Worm (Caenorhabditis elegans): ENCODE results near the gene srbc-51.
"Not testable (repeated sequence)": the region's sequence is repeated elsewhere in the genome, so short reads cannot be mapped to it uniquely, and the experiment has no call there.

Gene srbc-51

DNA sequence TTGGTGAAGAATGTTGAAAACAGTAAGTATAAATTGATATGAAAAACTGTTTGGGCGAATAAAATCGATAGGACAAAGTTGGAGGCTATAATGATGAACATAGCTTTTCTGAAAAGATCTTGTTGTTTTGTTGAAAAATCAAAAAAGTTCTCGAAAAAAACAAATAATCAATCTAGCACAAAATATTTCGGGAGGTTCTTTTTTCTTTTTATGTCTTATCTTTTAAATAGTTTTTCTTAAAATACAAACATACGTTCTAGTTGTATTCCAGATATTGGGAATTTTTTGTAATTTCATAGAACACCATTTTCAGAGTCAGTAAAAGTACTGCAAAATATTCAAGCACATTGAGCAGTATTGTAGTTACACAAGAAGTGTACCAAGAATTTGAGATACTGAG lies 3.7 kb downstream of the srbc-51 start, which contains the start of gene srbc-55:
Gene srbc-55, minus strand, starts transcription at position 101 of the 400 bp plus-strand sequence.
- no peak for TF ChIP-seq saeg-2 (GFP tag; IDR thresholded peaks at IDR 0.05)

DNA sequence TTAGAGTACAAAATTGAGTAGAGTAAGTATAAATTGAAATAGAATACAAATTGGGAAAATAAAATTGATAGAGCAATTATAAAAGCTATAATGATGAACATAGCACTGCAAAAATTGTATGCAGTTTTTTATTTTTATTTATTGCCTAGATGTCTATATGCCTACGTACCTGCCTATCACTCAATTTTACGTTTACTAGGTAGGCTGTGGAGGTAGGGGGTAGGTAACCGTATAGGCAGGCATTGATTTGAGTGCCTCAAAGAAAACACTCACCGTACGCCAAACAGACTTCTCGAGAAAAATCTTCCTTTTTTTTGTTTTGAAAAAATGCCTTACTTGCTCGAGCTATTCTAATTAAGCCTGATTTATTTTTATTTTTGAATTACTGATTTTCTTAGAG lies 5.4 kb downstream of the srbc-51 start, which contains the start of gene srbc-56:
Gene srbc-56, minus strand, starts transcription at position 101 of the 400 bp plus-strand sequence.
- TF ChIP-seq egl-43 (GFP tag; IDR thresholded peaks at IDR 0.05) = no peak
- no peak for TF ChIP-seq mep-1 (tag; optimal IDR thresholded peaks at IDR 0.05)
- TF ChIP-seq nhr-76 (tag; optimal IDR thresholded peaks at IDR 0.05) = no peak
- no peak for TF ChIP-seq set-16 (GFP tag; IDR thresholded peaks at IDR 0.05)
- no peak for TF ChIP-seq ceh-82 (tag; optimal IDR thresholded peaks at IDR 0.05)
- TF ChIP-seq daf-19 (GFP tag; conservative IDR thresholded peaks at IDR 0.05) = no peak
- TF ChIP-seq mxl-2 (GFP tag; conservative IDR thresholded peaks at IDR 0.05) = no peak
- no peak for TF ChIP-seq zfp-2 (tag; optimal IDR thresholded peaks at IDR 0.05)
- TF ChIP-seq nhr-77 (tag; optimal IDR thresholded peaks at IDR 0.05) = no peak
- TF ChIP-seq Y105C5A.15 (GFP tag; IDR thresholded peaks at IDR 0.05) = no peak
- TF ChIP-seq arid-1 (GFP tag; conservative IDR thresholded peaks at IDR 0.05) = no peak
- TF ChIP-seq lir-3 (tag; optimal IDR thresholded peaks at IDR 0.05) = no peak

DNA sequence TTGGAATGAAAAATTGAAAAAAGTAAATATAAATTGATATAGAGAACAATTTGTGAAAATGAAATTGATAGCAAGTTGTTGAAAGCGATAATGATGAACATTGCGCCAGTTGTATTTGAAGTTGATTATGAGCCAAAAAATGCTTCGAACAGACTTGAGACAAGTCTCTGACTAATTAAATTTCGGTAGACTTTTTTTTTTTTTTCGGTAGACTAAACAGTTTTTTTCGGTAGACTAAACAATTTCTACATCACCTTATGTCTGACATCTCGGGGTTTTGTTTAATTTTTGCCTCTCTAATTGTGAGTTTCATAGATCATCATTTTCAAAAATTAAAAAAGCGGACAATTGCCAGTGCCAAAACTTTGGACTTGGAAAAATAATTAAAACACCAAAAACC lies 7.4 kb downstream of the srbc-51 start, which contains the start of gene srbc-54:
Gene srbc-54, minus strand, starts transcription at position 101 of the 400 bp plus-strand sequence.
- no peak for TF ChIP-seq F49E8.2 (tag; optimal IDR thresholded peaks at IDR 0.05; ENCODE audit: borderline replicate concordance)
- TF ChIP-seq snpc-1.2 (GFP tag; IDR thresholded peaks at IDR 0.05) = no peak
- TF ChIP-seq nhr-41 (GFP tag; IDR thresholded peaks at IDR 0.05) = no peak
- no peak for TF ChIP-seq lin-39 (tag; optimal IDR thresholded peaks at IDR 0.05)
- TF ChIP-seq nhr-77 (tag; optimal IDR thresholded peaks at IDR 0.05) = no peak
- TF ChIP-seq Y105C5A.15 (GFP tag; IDR thresholded peaks at IDR 0.05) = no peak
- no peak for TF ChIP-seq daf-8 (GFP tag; IDR thresholded peaks at IDR 0.05)
- TF ChIP-seq Y5F2A.4 (GFP tag; optimal IDR thresholded peaks at IDR 0.05) = no peak
- TF ChIP-seq daf-19 (GFP tag; conservative IDR thresholded peaks at IDR 0.05) = no peak

ce11 chrV:15841095-15841494 lies 14.9 kb downstream of the srbc-51 start, which contains the start of gene srh-149:
Gene srh-149, minus strand, starts transcription at chrV:15841195.
- TF ChIP-seq aha-1 (tag) (peak; percentile 51), ceh-82 (tag; optimal IDR thresholded peaks at IDR 0.05) (no peak), snpc-4 (tag; optimal IDR thresholded peaks at IDR 0.05) (no peak), ztf-11 (tag; optimal IDR thresholded peaks at IDR 0.05) (no peak), lin-38 (GFP tag; IDR thresholded peaks at IDR 0.05) (no peak), hif-1 (tag; optimal IDR thresholded peaks at IDR 0.05) (no peak)

ce11 chrV:15850276-15850811 lies 24.1 kb downstream of the srbc-51 start, which contains the start of gene srh-147:
Gene srh-147, minus strand, starts transcription at chrV:15850326.
- peak in 1 of 2 experiments; percentile 48 for TF ChIP-seq unc-62 (GFP tag; optimal IDR thresholded peaks at IDR 0.05 in 1 of 2)
- not testable (repeated sequence) for TF ChIP-seq unc-62 (tag; optimal IDR thresholded peaks at IDR 0.05)

DNA sequence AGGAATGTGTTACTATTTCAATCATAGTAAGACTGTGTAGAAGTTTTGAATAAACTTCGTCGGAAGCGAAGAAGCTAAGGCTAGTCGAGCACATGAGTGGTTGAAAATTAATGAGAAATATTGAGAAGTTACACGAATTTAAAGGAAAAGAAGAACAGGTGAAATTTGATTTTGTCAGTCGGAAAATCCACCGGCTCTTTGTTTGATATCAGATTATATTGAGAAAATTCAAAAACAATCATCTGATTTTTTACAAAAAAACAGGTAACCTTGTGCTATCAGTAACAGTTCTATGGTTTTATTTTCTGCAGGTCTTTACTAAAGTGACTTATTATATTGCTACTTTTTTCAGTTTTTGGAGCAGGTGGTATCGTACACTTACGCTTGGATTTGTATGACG lies 32.1 kb downstream of the srbc-51 start, which contains the start of gene srh-148:
Gene srh-148, minus strand, starts transcription at position 101 of the 400 bp plus-strand sequence.
- TF ChIP-seq unc-62 (GFP tag; optimal IDR thresholded peaks at IDR 0.05 in 1 of 2) = no peak
- TF ChIP-seq unc-62 (tag; optimal IDR thresholded peaks at IDR 0.05) = no peak
- TF ChIP-seq nhr-42 (GFP tag; IDR thresholded peaks at IDR 0.05) = no peak
- TF ChIP-seq attf-4 (tag; optimal IDR thresholded peaks at IDR 0.05) = no peak
- TF ChIP-seq ceh-82 (tag; optimal IDR thresholded peaks at IDR 0.05) = no peak
- no peak for TF ChIP-seq R02D3.7 (tag; optimal IDR thresholded peaks at IDR 0.05)
- TF ChIP-seq rbr-2 (tag; optimal IDR thresholded peaks at IDR 0.05) = no peak

Data from whole organism, L4 larva.